Fruit fly (Drosophila melanogaster): Measurements from ENCODE around the gene CG11723.

DNA sequence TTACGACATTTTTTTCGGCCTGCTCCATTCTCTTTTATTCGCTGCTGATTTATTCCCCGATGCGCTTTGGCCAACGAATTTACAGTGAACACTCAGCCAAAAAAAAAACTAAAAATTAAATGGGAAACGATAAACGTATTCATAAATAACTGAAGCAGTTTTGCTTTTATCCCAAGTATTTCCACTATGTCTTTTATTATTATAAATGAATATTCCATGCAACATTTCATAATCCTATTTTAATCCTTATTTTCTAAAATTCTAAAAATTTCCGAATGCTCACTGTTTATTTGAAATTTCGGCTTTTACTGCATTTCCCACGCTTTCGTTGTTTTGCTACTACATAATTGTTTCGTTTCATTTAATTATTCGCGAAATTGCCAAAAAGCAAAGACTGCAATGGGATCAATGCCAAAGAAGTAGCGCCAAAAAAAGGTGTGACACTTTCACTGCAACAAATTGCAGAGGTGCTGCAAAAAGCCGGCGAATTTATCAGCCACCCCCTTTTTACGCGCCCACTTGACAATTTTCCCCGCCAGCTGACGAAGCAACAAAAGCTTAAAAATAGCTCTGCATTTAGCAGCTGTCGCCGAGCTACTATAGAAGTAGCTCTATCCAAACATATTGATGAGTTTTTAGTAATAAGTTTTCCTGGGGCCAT lies 15.5 kb downstream of the CG11723 start:
- TF ChIP-seq insv (optimal IDR thresholded peaks at IDR 0.05) (no peak), Sin3A (optimal IDR thresholded peaks at IDR 0.05) (no peak)

Data from Kc167 (cell line).